Fruit fly (Drosophila melanogaster) Kc167 (cell line): ENCODE data around the gene M1BP.

Source experiments
- Myc ChIP-seq: fragments of >200 bp; optimal IDR thresholded peaks from 2 replicates; lab custom pipeline; 2017; ENCODE audit warnings: missing external identifiers
- Sin3A ChIP-seq: fragments of >200 bp; optimal IDR thresholded peaks from 2 replicates; lab custom pipeline; 2018; ENCODE audit warnings: missing external identifiers
- insv ChIP-seq: fragments of >200 bp; optimal IDR thresholded peaks from 3 replicates; lab custom pipeline; 2018; ENCODE audit warnings: missing external identifiers

DNA sequence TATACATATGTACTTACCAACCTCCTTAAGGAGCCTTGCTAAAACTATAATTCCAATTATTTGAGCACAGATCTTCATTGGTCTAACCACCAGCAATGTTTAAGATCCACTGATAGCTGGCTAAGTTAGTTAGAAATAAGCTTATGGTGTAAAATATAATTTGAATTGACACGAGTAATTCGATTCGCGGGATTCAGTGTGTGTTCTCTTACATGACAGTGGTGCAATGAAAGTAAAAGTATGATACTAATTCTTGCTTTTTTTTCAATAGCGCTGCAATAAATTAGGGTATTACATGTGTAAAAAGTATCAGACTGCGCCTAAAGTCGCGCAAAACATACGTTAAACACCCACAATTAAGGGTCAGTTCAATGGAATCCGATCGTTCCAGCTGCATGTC, 51.6 kb downstream of the M1BP start, which contains the start of gene CG33325:
- TF ChIP-seq insv (no peak), Sin3A (lab: Kevin White, UChicago) (no peak), Myc (lab: Kevin White, UChicago) (no peak)
